Worm (Caenorhabditis elegans) whole organism, late embryonic: ENCODE results near the gene best-20.

Source experiments
- C38D4.7 ChIP-seq: fragments of 200-800 bp; sonication (Bioruptor generic); optimal IDR thresholded peaks from 2 replicates; lab custom pipeline; 2018; ENCODE audit warnings: mild to moderate bottlenecking, missing genetic modification characterization, moderate library complexity, missing compliant biosample characterization
- K02D7.2 ChIP-seq: sonication (generic microtip); optimal IDR thresholded peaks from 2 replicates; lab custom pipeline; 2017; ENCODE audit warnings: mild to moderate bottlenecking, missing genetic modification characterization, missing compliant biosample characterization
- Y22D7AL.16 ChIP-seq: sonication (generic microtip); optimal IDR thresholded peaks from 2 replicates; lab custom pipeline; 2016; ENCODE audit warnings: missing genetic modification characterization, missing compliant biosample characterization
- ahr-1 ChIP-seq: sonication (generic microtip); optimal IDR thresholded peaks from 2 replicates; lab custom pipeline; 2016; ENCODE audit warnings: missing genetic modification characterization, missing compliant biosample characterization
- ama-1 ChIP-seq: fragments of 150-350 bp; optimal IDR thresholded peaks from 2 replicates; lab custom pipeline; 2014
- ceh-14 ChIP-seq: sonication (generic microtip); optimal IDR thresholded peaks from 2 replicates; lab custom pipeline; 2016; ENCODE audit warnings: missing genotype, missing genetic modification characterization, missing compliant biosample characterization
- ceh-18 ChIP-seq: sonication (generic microtip); optimal IDR thresholded peaks from 2 replicates; lab custom pipeline; 2016; ENCODE audit warnings: missing genetic modification characterization, missing compliant biosample characterization
- ceh-24 ChIP-seq: sonication (generic microtip); optimal IDR thresholded peaks from 2 replicates; lab custom pipeline; 2016; ENCODE audit warnings: mild to moderate bottlenecking, missing genetic modification characterization, missing compliant biosample characterization
- ceh-31 ChIP-seq: sonication (generic microtip); optimal IDR thresholded peaks from 2 replicates; lab custom pipeline; 2016; ENCODE audit warnings: missing genetic modification characterization, missing compliant biosample characterization
- ceh-45 ChIP-seq: fragments of 200-800 bp; sonication (Bioruptor generic); IDR thresholded peaks from 2 replicates; pipeline ENCODE4 v1.3.6; 2022; ENCODE audit warnings: missing genetic modification reagents, missing genetic modification characterization, missing compliant biosample characterization
- ceh-48 ChIP-seq: sonication (generic microtip); optimal IDR thresholded peaks from 2 replicates; lab custom pipeline; 2016; ENCODE audit warnings: missing genetic modification characterization, inconsistent platforms, missing compliant biosample characterization
- ceh-6 ChIP-seq: fragments of 200-800 bp; sonication (Bioruptor generic); optimal IDR thresholded peaks from 2 replicates; lab custom pipeline; 2018; ENCODE audit warnings: mild to moderate bottlenecking, missing genetic modification characterization, missing compliant biosample characterization
- che-1 ChIP-seq: sonication (generic microtip); optimal IDR thresholded peaks from 2 replicates; lab custom pipeline; 2016; ENCODE audit warnings: mild to moderate bottlenecking, missing genetic modification characterization, missing compliant biosample characterization
- dve-1 ChIP-seq: sonication (generic microtip); optimal IDR thresholded peaks from 2 replicates; lab custom pipeline; 2017; ENCODE audit warnings: antibody characterized with exemption, mild to moderate bottlenecking, missing genetic modification characterization, missing compliant biosample characterization
- elt-2 ChIP-seq: sonication (generic microtip); optimal IDR thresholded peaks from 2 replicates; lab custom pipeline; 2016; ENCODE audit warnings: missing genetic modification reagents, missing genetic modification characterization, missing compliant biosample characterization
- elt-4 ChIP-seq: sonication (generic microtip); optimal IDR thresholded peaks from 2 replicates; lab custom pipeline; 2016; ENCODE audit warnings: missing genetic modification characterization, missing compliant biosample characterization
- fax-1 ChIP-seq: sonication (generic microtip); optimal IDR thresholded peaks from 2 replicates; lab custom pipeline; 2016; ENCODE audit warnings: missing genotype, missing genetic modification characterization, missing compliant biosample characterization
- fkh-10 ChIP-seq: fragments of 150-350 bp; optimal IDR thresholded peaks from 2 replicates; lab custom pipeline; 2014; ENCODE audit warnings: missing biosample characterization, missing genetic modification reagents, missing genetic modification characterization
- fkh-6 ChIP-seq: sonication (generic microtip); optimal IDR thresholded peaks from 2 replicates; lab custom pipeline; 2016; ENCODE audit warnings: missing genetic modification characterization, missing compliant biosample characterization
- hlh-15 ChIP-seq: sonication (generic microtip); optimal IDR thresholded peaks from 2 replicates; lab custom pipeline; 2016; ENCODE audit warnings: missing genetic modification characterization, missing compliant biosample characterization
- hlh-30 ChIP-seq: sonication (generic microtip); optimal IDR thresholded peaks from 2 replicates; lab custom pipeline; 2017; ENCODE audit warnings: antibody characterized with exemption, missing genetic modification characterization, missing compliant biosample characterization; ENCODE audit not compliant: insufficient read depth
- hlh-6 ChIP-seq: sonication (generic microtip); optimal IDR thresholded peaks from 2 replicates; lab custom pipeline; 2016; ENCODE audit warnings: missing genotype, missing genetic modification characterization, missing compliant biosample characterization
- hlh-8 ChIP-seq: sonication (generic microtip); optimal IDR thresholded peaks from 2 replicates; lab custom pipeline; 2016; ENCODE audit warnings: missing genotype, missing genetic modification characterization, missing compliant biosample characterization
- madf-2 ChIP-seq: sonication (generic microtip); optimal IDR thresholded peaks from 2 replicates; lab custom pipeline; 2017; ENCODE audit warnings: missing genetic modification characterization, missing compliant biosample characterization
- nhr-11 ChIP-seq: fragments of 150-350 bp; optimal IDR thresholded peaks from 2 replicates; lab custom pipeline; 2014; ENCODE audit warnings: missing biosample characterization, missing genetic modification characterization
- odd-2 ChIP-seq: sonication (generic microtip); optimal IDR thresholded peaks from 2 replicates; lab custom pipeline; 2017; ENCODE audit warnings: antibody characterized with exemption, mild to moderate bottlenecking, missing genetic modification characterization, missing compliant biosample characterization
- pag-3 ChIP-seq: sonication (generic microtip); optimal IDR thresholded peaks from 2 replicates; lab custom pipeline; 2016; ENCODE audit warnings: missing compliant biosample characterization, missing genetic modification characterization, borderline replicate concordance
- pax-1 ChIP-seq: fragments of 150-350 bp; optimal IDR thresholded peaks from 2 replicates; lab custom pipeline; 2014; ENCODE audit warnings: missing biosample characterization, missing genetic modification characterization
- pha-4 ChIP-seq: fragments of 150-350 bp; optimal IDR thresholded peaks from 2 replicates; lab custom pipeline; 2018; ENCODE audit warnings: missing biosample characterization, missing genetic modification reagents, missing genetic modification characterization
- pros-1 ChIP-seq: fragments of 150-350 bp; optimal IDR thresholded peaks from 2 replicates; lab custom pipeline; 2014; ENCODE audit warnings: missing biosample characterization, missing genetic modification reagents, missing genetic modification characterization
- rnt-1 ChIP-seq: sonication (generic microtip); optimal IDR thresholded peaks from 2 replicates; lab custom pipeline; 2016; ENCODE audit warnings: missing genetic modification characterization, missing compliant biosample characterization
- sox-2 ChIP-seq: fragments of 200-800 bp; sonication (Bioruptor generic); IDR thresholded peaks from 2 replicates; pipeline ENCODE4 v1.3.6; 2022; ENCODE audit warnings: missing genetic modification reagents, missing genetic modification characterization, missing compliant biosample characterization
- sox-4 ChIP-seq: sonication (generic microtip); optimal IDR thresholded peaks from 2 replicates; lab custom pipeline; 2017; ENCODE audit warnings: mild to moderate bottlenecking, missing genetic modification characterization, inconsistent platforms, missing compliant biosample characterization
- tbx-2 ChIP-seq: sonication (generic microtip); optimal IDR thresholded peaks from 2 replicates; lab custom pipeline; 2016; ENCODE audit warnings: missing genetic modification characterization, missing compliant biosample characterization
- tbx-7 ChIP-seq: sonication (generic microtip); optimal IDR thresholded peaks from 2 replicates; lab custom pipeline; 2016; ENCODE audit warnings: missing genotype, missing genetic modification characterization, missing compliant biosample characterization
- ttx-3 ChIP-seq: sonication (generic microtip); optimal IDR thresholded peaks from 2 replicates; lab custom pipeline; 2016; ENCODE audit warnings: missing genetic modification reagents, missing genetic modification characterization, missing compliant biosample characterization
- unc-3 ChIP-seq, 2 experiments: fragments of 200-800 bp in 1 of 2; sonication (Bioruptor generic) in 1 of 2; sonication (generic microtip) in 1 of 2; conservative IDR thresholded peaks in 1 of 2; optimal IDR thresholded peaks in 1 of 2; 2 replicates each; pipeline versions ENCODE4 v1.3.6 to Lab custom; 2016 to 2022; ENCODE audit warnings: missing compliant biosample characterization in 2 of 2, missing genetic modification characterization in 2 of 2, missing genetic modification reagents in 1 of 2
- unc-42 ChIP-seq: sonication (generic microtip); optimal IDR thresholded peaks from 2 replicates; lab custom pipeline; 2016; ENCODE audit warnings: missing genotype, missing genetic modification characterization, missing compliant biosample characterization
- unc-86 ChIP-seq: sonication (generic microtip); optimal IDR thresholded peaks from 2 replicates; lab custom pipeline; 2016; ENCODE audit warnings: missing genetic modification characterization, missing compliant biosample characterization

best-20 gene

DNA sequence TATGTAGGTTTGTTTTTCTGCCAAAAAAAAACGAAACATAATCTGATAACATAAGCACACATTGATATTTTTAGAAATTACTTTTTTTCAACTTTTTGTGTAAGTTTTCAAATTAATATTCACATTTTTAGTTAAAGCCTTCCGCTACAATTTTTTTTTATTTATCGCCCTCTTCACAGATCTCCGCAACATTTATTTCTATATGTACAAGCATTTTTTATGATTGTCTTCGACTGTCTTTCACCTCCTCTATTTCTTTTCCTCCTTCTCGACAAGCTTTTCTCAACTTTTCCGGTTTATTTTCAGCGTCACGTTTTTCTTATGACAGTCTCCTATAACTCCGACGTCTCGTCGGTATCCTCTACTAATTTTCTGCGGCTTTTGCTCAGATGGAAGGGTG lies at the start of gene best-20:
Gene best-20 (plus strand): TSS at position 301 of the 400 bp plus-strand sequence.
- TF ChIP-seq elt-2 (tag; lab: Kevin White, UChicago) (no peak), elt-4 (tag; lab: Kevin White, UChicago) (no peak), tbx-2 (no peak), madf-2 (no peak), sox-2 (GFP tag; lab: Robert Waterston, UW) (no peak), hlh-30 (tag; lab: Kevin White, UChicago) (no peak), fkh-6 (tag; lab: Kevin White, UChicago) (no peak), unc-42 (tag; lab: Kevin White, UChicago) (no peak), che-1 (tag; lab: Kevin White, UChicago) (no peak), pax-1 (no peak), C38D4.7 (no peak), Y22D7AL.16 (tag; lab: Kevin White, UChicago) (no peak), fkh-10 (GFP tag; lab: Kevin White, UChicago) (no peak), hlh-15 (tag; lab: Kevin White, UChicago) (no peak), nhr-11 (tag; lab: Kevin White, UChicago) (no peak), ceh-6 (GFP tag; lab: Kevin White, UChicago) (no peak), pros-1 (tag; lab: Kevin White, UChicago) (no peak)
- TF ChIP-seq, all 69 proteins: peak for 0

DNA sequence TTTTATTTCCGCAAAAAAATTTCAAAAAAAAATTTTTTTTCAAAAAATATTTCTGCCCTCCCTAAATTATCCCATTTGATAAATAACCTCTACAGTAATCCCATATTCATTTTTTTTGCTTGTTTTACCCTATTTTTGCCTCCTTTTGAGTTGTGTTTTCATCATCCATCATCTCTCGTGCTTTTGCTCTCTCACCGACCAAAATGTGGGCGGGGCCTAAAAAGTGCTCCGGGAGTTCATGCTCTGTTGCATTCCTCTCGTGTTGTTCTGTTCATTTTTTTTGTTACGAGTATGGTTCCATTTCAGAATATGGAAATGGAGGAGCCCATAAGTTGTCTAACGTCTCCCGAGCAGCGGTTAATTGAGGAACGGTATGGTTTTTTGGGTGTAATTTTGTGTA lies 46.8 kb upstream of the best-20 start, which contains the start of gene Y37E11AL.1:
Gene Y37E11AL.1 (plus strand): TSS at position 301 of the 400 bp plus-strand sequence.
- no peak for TF ChIP-seq che-1 (tag; lab: Kevin White, UChicago)
- no peak for TF ChIP-seq ceh-48 (tag; lab: Kevin White, UChicago)
- TF ChIP-seq dve-1 (tag; lab: Kevin White, UChicago): no peak
- TF ChIP-seq hlh-15 (tag; lab: Kevin White, UChicago): no peak
- no peak for TF ChIP-seq fax-1
- no peak for TF ChIP-seq elt-4 (tag; lab: Kevin White, UChicago)
- no peak for TF ChIP-seq ceh-14 (tag; lab: Kevin White, UChicago)
- TF ChIP-seq hlh-6: no peak
- TF ChIP-seq, all 69 proteins: peak for 0

- TF ChIP-seq ttx-3 (tag; lab: Kevin White, UChicago) (no peak), ceh-45 (GFP tag; lab: Robert Waterston, UW) (no peak), hlh-30 (tag; lab: Kevin White, UChicago) (no peak), ceh-14 (tag; lab: Kevin White, UChicago) (no peak), pag-3 (no peak), K02D7.2 (tag; lab: Kevin White, UChicago) (no peak), ceh-24 (tag; lab: Kevin White, UChicago) (no peak), sox-2 (GFP tag; lab: Robert Waterston, UW) (no peak), unc-86 (tag; lab: Kevin White, UChicago) (no peak), hlh-8 (tag; lab: Kevin White, UChicago) (no peak), rnt-1 (tag; lab: Kevin White, UChicago) (no peak), hlh-15 (tag; lab: Kevin White, UChicago) (no peak)
These were observed 45.3 kb upstream of the best-20 start for ce11 chrIV:3710737-3711136.

ce11 chrIV:3719057-3719456 lies 37.0 kb upstream of the best-20 start, which contains the start of gene Y37E11AM.3:
TSS of gene Y37E11AM.3 (minus strand) at chrIV:3719157.
- TF ChIP-seq ceh-18 (tag; lab: Kevin White, UChicago): no peak
- no peak for TF ChIP-seq unc-3 (GFP tag; conservative IDR thresholded peaks at IDR 0.05; lab: Robert Waterston, UW)
- TF ChIP-seq unc-3 (tag; optimal IDR thresholded peaks at IDR 0.05; lab: Kevin White, UChicago): no peak
- TF ChIP-seq sox-4 (tag; lab: Kevin White, UChicago): no peak
- TF ChIP-seq ceh-6 (GFP tag; lab: Kevin White, UChicago): no peak
- no peak for TF ChIP-seq tbx-7
- no peak for TF ChIP-seq ama-1
- no peak for TF ChIP-seq hlh-15 (tag; lab: Kevin White, UChicago)
- no peak for TF ChIP-seq odd-2 (tag; lab: Kevin White, UChicago)
- no peak for TF ChIP-seq ttx-3 (tag; lab: Kevin White, UChicago)
- TF ChIP-seq madf-2: no peak
- TF ChIP-seq unc-42 (tag; lab: Kevin White, UChicago): no peak
- TF ChIP-seq ahr-1 (tag; lab: Kevin White, UChicago): no peak
- no peak for TF ChIP-seq pha-4 (tag; lab: Kevin White, UChicago)
- no peak for TF ChIP-seq ceh-31 (tag; lab: Kevin White, UChicago)
- no peak for TF ChIP-seq rnt-1 (tag; lab: Kevin White, UChicago)
